Worm (Caenorhabditis elegans) whole organism, midembryonic: ENCODE results near the gene pcrg-1.

ENCODE experiments used
- T22C8.4 ChIP-seq: fragments of 200-800 bp; sonication (Bioruptor generic); IDR thresholded peaks from 2 replicates; pipeline ENCODE4 v1.3.6; 2022; ENCODE audit warnings: missing genetic modification characterization, missing compliant biosample characterization
- cog-1 ChIP-seq: sonication (generic microtip); optimal IDR thresholded peaks from 2 replicates; lab custom pipeline; 2016; ENCODE audit warnings: missing genetic modification characterization, missing compliant biosample characterization
- klf-2 ChIP-seq: fragments of 200-800 bp; sonication (Bioruptor generic); conservative IDR thresholded peaks from 2 replicates; pipeline ENCODE4 v1.3.6; 2022; ENCODE audit warnings: missing genetic modification reagents, missing genetic modification characterization, missing compliant biosample characterization
- med-1 ChIP-seq: sonication (generic microtip); optimal IDR thresholded peaks from 2 replicates; lab custom pipeline; 2017; ENCODE audit warnings: missing genetic modification characterization, mild to moderate bottlenecking, missing compliant biosample characterization, antibody characterized with exemption, missing genetic modification reagents; ENCODE audit not compliant: insufficient read depth
- ref-1 ChIP-seq: fragments of 200-800 bp; sonication (Bioruptor generic); conservative IDR thresholded peaks from 2 replicates; pipeline ENCODE4 v1.3.6; 2022; ENCODE audit warnings: missing genetic modification reagents, missing genetic modification characterization, missing compliant biosample characterization
- ztf-29 ChIP-seq: fragments of 200-800 bp; sonication (Bioruptor generic); IDR thresholded peaks from 2 replicates; pipeline ENCODE4 v1.3.6; 2022; ENCODE audit warnings: missing genetic modification reagents, missing genetic modification characterization, missing compliant biosample characterization

DNA sequence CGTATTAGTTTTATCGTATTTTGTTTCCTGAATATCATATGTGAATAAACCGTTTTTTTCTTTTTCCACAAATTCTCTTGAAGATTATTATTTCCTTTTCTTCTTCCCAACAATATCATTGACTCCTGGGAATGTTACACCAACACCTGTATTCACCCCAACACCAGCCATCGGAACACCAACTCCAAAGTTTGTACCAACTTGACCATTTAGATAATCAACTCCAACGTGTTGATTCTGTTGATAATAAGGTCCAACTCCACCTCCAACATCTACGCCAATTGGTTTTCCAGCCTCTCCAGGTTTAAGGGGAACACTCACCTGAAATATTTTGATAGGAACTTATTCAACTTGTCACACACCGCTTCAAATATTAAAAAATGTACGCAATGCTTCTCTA is 2.9 kb upstream of the pcrg-1 start:
- TF ChIP-seq klf-2 (GFP tag; lab: Robert Waterston, UW) (no peak), T22C8.4 (GFP tag; lab: Robert Waterston, UW) (no peak), ref-1 (GFP tag; lab: Robert Waterston, UW) (no peak), ztf-29 (GFP tag; lab: Robert Waterston, UW) (no peak), med-1 (GFP tag; lab: Kevin White, UChicago) (no peak), cog-1 (tag; lab: Kevin White, UChicago) (no peak)
